Fruit fly (Drosophila melanogaster) whole organism: ENCODE data around the gene CG6125.

Experiments used
- CG8478 ChIP-seq: fragments of >200 bp; optimal IDR thresholded peaks from 2 replicates; lab custom pipeline; 2018; ENCODE audit warnings: inconsistent platforms
- Dll ChIP-seq: fragments of >200 bp; optimal IDR thresholded peaks from 2 replicates; lab custom pipeline; 2017
- EcR ChIP-seq, 2 experiments: fragments of >200 bp; optimal IDR thresholded peaks; 2 replicates each; lab custom pipeline; 2017; ENCODE audit warnings: missing biosample characterization in 2 of 2, missing genetic modification characterization in 2 of 2, missing genetic modification reagents in 2 of 2
- pan ChIP-seq: fragments of >200 bp; optimal IDR thresholded peaks from 2 replicates; lab custom pipeline; 2017
- psq ChIP-seq: fragments of >200 bp; optimal IDR thresholded peaks from 2 replicates; lab custom pipeline; 2017
- usp ChIP-seq: fragments of >200 bp; optimal IDR thresholded peaks from 2 replicates; lab custom pipeline; 2017; ENCODE audit warnings: missing biosample characterization, missing genetic modification characterization, mixed read lengths

DNA sequence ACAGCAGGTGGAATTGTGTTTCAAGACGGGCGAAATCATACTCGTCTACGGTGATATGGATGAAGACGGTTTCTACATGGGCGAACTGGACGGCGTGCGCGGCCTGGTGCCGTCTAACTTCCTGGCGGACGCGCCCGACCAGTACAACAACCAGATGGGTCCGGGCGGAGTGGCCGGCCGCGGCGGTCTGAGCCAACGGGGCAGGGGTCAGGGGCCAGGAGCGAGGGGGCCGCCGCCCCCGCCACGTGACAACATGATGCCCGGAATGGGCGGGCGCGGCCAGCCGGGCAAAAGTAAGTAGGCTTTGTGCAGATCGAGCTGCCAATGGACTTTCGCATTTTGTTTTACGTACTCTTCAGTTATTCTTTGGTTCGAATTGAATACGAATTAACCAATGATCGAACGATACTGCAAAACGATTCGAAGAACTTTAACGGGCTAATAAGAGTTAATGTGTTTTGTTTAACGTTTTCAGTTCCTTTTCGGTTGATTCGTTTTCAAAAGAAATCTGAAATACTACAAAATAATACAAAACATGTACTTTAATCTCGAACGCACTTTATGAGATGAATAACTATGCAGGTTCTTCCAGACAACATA lies 13.6 kb downstream of the CG6125 start:
- no peak for TF ChIP-seq EcR (GFP tag; optimal IDR thresholded peaks at IDR 0.05; lab: Kevin White, UChicago)
- TF ChIP-seq usp (GFP tag; lab: Kevin White, UChicago) = no peak
- no peak for TF ChIP-seq pan (lab: Kevin White, UChicago)
- no peak for TF ChIP-seq psq (lab: Kevin White, UChicago)
- TF ChIP-seq Dll = no peak
- no peak for TF ChIP-seq CG8478
